Fruit fly (Drosophila melanogaster) whole organism, embryonic: ENCODE measurements around the gene CG7465.
A peak's percentile ranks its signal among the peaks of the same experiment; 100 is the strongest.

Source experiments
- Atf6 ChIP-seq: fragments of 200-800 bp; sonication (Bioruptor generic); IDR thresholded peaks from 2 replicates; pipeline ENCODE4 v1.3.6; 2022; ENCODE audit warnings: missing biosample characterization, missing genetic modification characterization
- B-H1 ChIP-seq: fragments of 200-800 bp; sonication (Bioruptor generic); IDR thresholded peaks from 3 replicates; pipeline ENCODE4 v1.3.6; 2022; ENCODE audit warnings: missing biosample characterization, missing genetic modification characterization
- CG1024 ChIP-seq: fragments of 200-800 bp; sonication (Bioruptor generic); IDR thresholded peaks from 2 replicates; pipeline ENCODE4 v1.3.6; 2022; ENCODE audit warnings: missing biosample characterization, missing genetic modification characterization
- CG10654 ChIP-seq: fragments of 200-800 bp; sonication (Bioruptor generic); optimal IDR thresholded peaks from 2 replicates; lab custom pipeline; 2016; ENCODE audit warnings: missing biosample characterization, missing genetic modification characterization
- CG11247 ChIP-seq: fragments of 200-800 bp; sonication (Bioruptor generic); IDR thresholded peaks from 2 replicates; pipeline ENCODE4 v1.3.6; 2022; ENCODE audit warnings: missing biosample characterization, missing genetic modification characterization
- CG11695 ChIP-seq: fragments of 200-800 bp; sonication (Bioruptor generic); IDR thresholded peaks from 3 replicates; pipeline ENCODE4 v1.3.6; 2022; ENCODE audit warnings: missing biosample characterization, missing genetic modification characterization
- CG12155 ChIP-seq: fragments of 200-800 bp; sonication (Bioruptor generic); optimal IDR thresholded peaks from 3 replicates; lab custom pipeline; 2016; ENCODE audit warnings: missing biosample characterization, missing genetic modification characterization
- CG12391 ChIP-seq: fragments of 200-800 bp; sonication (Bioruptor generic); optimal IDR thresholded peaks from 3 replicates; lab custom pipeline; 2018; ENCODE audit warnings: missing biosample characterization, mild to moderate bottlenecking, missing genetic modification characterization, moderate library complexity
- CG13287 ChIP-seq: fragments of 200-800 bp; sonication (Bioruptor generic); IDR thresholded peaks from 2 replicates; pipeline ENCODE4 v1.3.6; 2022; ENCODE audit warnings: missing biosample characterization, missing genetic modification characterization; ENCODE audit not compliant: partially characterized antibody
- CG13424 ChIP-seq: fragments of 200-800 bp; sonication (Bioruptor generic); optimal IDR thresholded peaks from 2 replicates; lab custom pipeline; 2019; ENCODE audit warnings: missing biosample characterization, mild to moderate bottlenecking, missing genetic modification characterization, moderate library complexity
- CG14014 ChIP-seq: fragments of 200-800 bp; sonication (Bioruptor generic); IDR thresholded peaks from 2 replicates; pipeline ENCODE4 v1.3.6; 2022; ENCODE audit warnings: missing biosample characterization, missing genetic modification characterization
- CG15269 ChIP-seq: fragments of 200-800 bp; sonication (Bioruptor generic); optimal IDR thresholded peaks from 2 replicates; lab custom pipeline; 2018; ENCODE audit warnings: missing biosample characterization, mild to moderate bottlenecking, missing genetic modification characterization, moderate library complexity
- CG17186 ChIP-seq: fragments of 200-800 bp; sonication (Bioruptor generic); optimal IDR thresholded peaks from 3 replicates; lab custom pipeline; 2017; ENCODE audit warnings: missing biosample characterization, missing genetic modification reagents, missing genetic modification characterization
- CG18619 ChIP-seq: fragments of 200-800 bp; sonication (Bioruptor generic); optimal IDR thresholded peaks from 3 replicates; lab custom pipeline; 2017; ENCODE audit warnings: missing biosample characterization, mild to moderate bottlenecking, missing genetic modification characterization
- CG30431 ChIP-seq: fragments of 200-800 bp; sonication (Bioruptor generic); optimal IDR thresholded peaks from 2 replicates; lab custom pipeline; 2017; ENCODE audit warnings: missing biosample characterization, missing genetic modification characterization
- CG3065 ChIP-seq: fragments of 200-800 bp; sonication (Bioruptor generic); optimal IDR thresholded peaks from 2 replicates; lab custom pipeline; 2016; ENCODE audit warnings: missing biosample characterization, missing genetic modification characterization
- CG31441 ChIP-seq: fragments of 200-800 bp; sonication (Bioruptor generic); IDR thresholded peaks from 2 replicates; pipeline ENCODE4 v1.3.6; 2022; ENCODE audit warnings: missing biosample characterization, missing genetic modification characterization
- CG3838 ChIP-seq: fragments of 200-800 bp; sonication (Bioruptor generic); optimal IDR thresholded peaks from 3 replicates; lab custom pipeline; 2016; ENCODE audit warnings: missing biosample characterization, missing genetic modification characterization
- CG7271 ChIP-seq: fragments of 200-800 bp; sonication (Bioruptor generic); optimal IDR thresholded peaks from 2 replicates; lab custom pipeline; 2018; ENCODE audit warnings: missing biosample characterization, mild to moderate bottlenecking, missing genetic modification characterization, moderate library complexity
- CG8089 ChIP-seq: fragments of 200-800 bp; sonication (Bioruptor generic); optimal IDR thresholded peaks from 3 replicates; lab custom pipeline; 2016; ENCODE audit warnings: missing biosample characterization, missing genetic modification characterization
- E2f2 ChIP-seq: fragments of 200-800 bp; sonication (Bioruptor generic); IDR thresholded peaks from 2 replicates; pipeline ENCODE4 v1.3.6; 2022; ENCODE audit warnings: missing biosample characterization, missing genetic modification characterization
- Ets65A ChIP-seq: fragments of 200-800 bp; sonication (Bioruptor generic); peaks from one replicate; lab custom pipeline; 2016; ENCODE audit warnings: missing biosample characterization, missing genetic modification characterization
- Fer3 ChIP-seq: fragments of 200-800 bp; sonication (Bioruptor generic); optimal IDR thresholded peaks from 2 replicates; lab custom pipeline; 2018; ENCODE audit warnings: missing biosample characterization, mild to moderate bottlenecking, missing genetic modification characterization, moderate library complexity
- Gsc ChIP-seq: fragments of 200-800 bp; sonication (Bioruptor generic); IDR thresholded peaks from 2 replicates; pipeline ENCODE4 v1.3.6; 2022; ENCODE audit warnings: missing biosample characterization, missing genetic modification characterization
- Jarid2 ChIP-seq: fragments of 200-800 bp; sonication (Bioruptor generic); optimal IDR thresholded peaks from 3 replicates; lab custom pipeline; 2017; ENCODE audit warnings: mild to moderate bottlenecking, missing biosample characterization, missing genetic modification reagents, missing genetic modification characterization
- Lim3 ChIP-seq: fragments of 200-800 bp; sonication (Bioruptor generic); IDR thresholded peaks from 2 replicates; pipeline ENCODE4 v1.3.6; 2022; ENCODE audit warnings: missing biosample characterization, missing genetic modification characterization
- Lpt ChIP-seq: fragments of >200 bp; optimal IDR thresholded peaks from 2 replicates; lab custom pipeline; 2018; ENCODE audit warnings: missing biosample characterization, missing genetic modification characterization
- Mrtf ChIP-seq: fragments of 200-800 bp; sonication (Bioruptor generic); IDR thresholded peaks from 3 replicates; pipeline ENCODE4 v1.3.6; 2022; ENCODE audit warnings: missing biosample characterization, missing genetic modification characterization
- Myb ChIP-seq: fragments of 200-800 bp; sonication (Bioruptor generic); optimal IDR thresholded peaks from 2 replicates; lab custom pipeline; 2016; ENCODE audit warnings: missing biosample characterization, missing genetic modification characterization
- Nf-YA ChIP-seq: fragments of 200-800 bp; sonication (Bioruptor generic); IDR thresholded peaks from 2 replicates; pipeline ENCODE4 v1.3.6; 2022; ENCODE audit warnings: missing biosample characterization, missing genetic modification characterization
- Rfx ChIP-seq: fragments of 200-800 bp; sonication (Bioruptor generic); IDR thresholded peaks from 2 replicates; pipeline ENCODE4 v1.3.6; 2022; ENCODE audit warnings: missing biosample characterization, missing genetic modification characterization
- Sin3A ChIP-seq: fragments of >200 bp; optimal IDR thresholded peaks from 2 replicates; lab custom pipeline; 2018
- Six4 ChIP-seq: fragments of 200-800 bp; sonication (Bioruptor generic); optimal IDR thresholded peaks from 2 replicates; lab custom pipeline; 2016; ENCODE audit warnings: missing biosample characterization, missing genetic modification characterization
- al ChIP-seq: fragments of 200-800 bp; sonication (Bioruptor generic); IDR thresholded peaks from 2 replicates; pipeline ENCODE4 v1.3.6; 2022; ENCODE audit warnings: missing biosample characterization, missing genetic modification characterization
- bbx ChIP-seq: fragments of 200-800 bp; sonication (Bioruptor generic); IDR thresholded peaks from 2 replicates; pipeline ENCODE4 v1.3.6; 2022; ENCODE audit warnings: missing biosample characterization, missing genetic modification characterization; ENCODE audit not compliant: partially characterized antibody
- ci ChIP-seq: fragments of 200-800 bp; sonication (Bioruptor generic); IDR thresholded peaks from 3 replicates; pipeline ENCODE4 v1.3.6; 2022; ENCODE audit warnings: missing biosample characterization, missing genetic modification characterization
- corto ChIP-seq: fragments of 200-800 bp; sonication (Bioruptor generic); optimal IDR thresholded peaks from 2 replicates; lab custom pipeline; 2016; ENCODE audit warnings: missing biosample characterization, mild to moderate bottlenecking, missing genetic modification characterization, moderate library complexity
- crol ChIP-seq: fragments of 200-800 bp; sonication (Bioruptor generic); IDR thresholded peaks from 2 replicates; pipeline ENCODE4 v1.3.6; 2022; ENCODE audit warnings: missing biosample characterization, missing genetic modification characterization
- cwo ChIP-seq: fragments of 200-800 bp; sonication (Bioruptor generic); optimal IDR thresholded peaks from 3 replicates; lab custom pipeline; 2017; ENCODE audit warnings: missing biosample characterization, missing genetic modification characterization, mild to moderate bottlenecking, moderate library complexity, missing genetic modification reagents
- dmrt11E ChIP-seq: fragments of 200-800 bp; sonication (Bioruptor generic); optimal IDR thresholded peaks from 3 replicates; lab custom pipeline; 2018; ENCODE audit warnings: missing biosample characterization, mild to moderate bottlenecking, missing genetic modification characterization, moderate library complexity
- dmrt99B ChIP-seq: fragments of 200-800 bp; sonication (Bioruptor generic); optimal IDR thresholded peaks from 2 replicates; lab custom pipeline; 2018; ENCODE audit warnings: missing biosample characterization, mild to moderate bottlenecking, missing genetic modification characterization, moderate library complexity
- exex ChIP-seq: fragments of 200-800 bp; sonication (Bioruptor generic); optimal IDR thresholded peaks from 4 replicates; lab custom pipeline; 2018; ENCODE audit warnings: missing biosample characterization, mild to moderate bottlenecking, missing genetic modification characterization, moderate library complexity
- gem ChIP-seq: fragments of 200-800 bp; sonication (Bioruptor generic); optimal IDR thresholded peaks from 2 replicates; lab custom pipeline; 2019; ENCODE audit warnings: missing biosample characterization, mild to moderate bottlenecking, missing genetic modification characterization, moderate library complexity
- hth ChIP-seq: fragments of >200 bp; optimal IDR thresholded peaks from 2 replicates; lab custom pipeline; 2017; ENCODE audit warnings: inconsistent platforms
- kah ChIP-seq: fragments of 200-800 bp; sonication (Bioruptor generic); optimal IDR thresholded peaks from 2 replicates; lab custom pipeline; 2018; ENCODE audit warnings: missing biosample characterization, mild to moderate bottlenecking, missing genetic modification characterization
- lab ChIP-seq: fragments of 200-800 bp; sonication (Bioruptor generic); optimal IDR thresholded peaks from 3 replicates; lab custom pipeline; 2017; ENCODE audit warnings: missing biosample characterization, missing genetic modification characterization, mild to moderate bottlenecking, moderate library complexity, missing genetic modification reagents
- lilli ChIP-seq: fragments of 200-800 bp; sonication (Bioruptor generic); optimal IDR thresholded peaks from 3 replicates; lab custom pipeline; 2016; ENCODE audit warnings: missing biosample characterization, missing genetic modification characterization
- psq ChIP-seq: fragments of 200-800 bp; sonication (Bioruptor generic); optimal IDR thresholded peaks from 2 replicates; lab custom pipeline; 2017; ENCODE audit warnings: missing biosample characterization, missing genetic modification characterization
- slbo ChIP-seq: fragments of 200-800 bp; sonication (Bioruptor generic); IDR thresholded peaks from 2 replicates; pipeline ENCODE4 v1.3.6; 2022; ENCODE audit warnings: missing biosample characterization, missing genetic modification characterization
- slou ChIP-seq: fragments of 200-800 bp; sonication (Bioruptor generic); optimal IDR thresholded peaks from 3 replicates; lab custom pipeline; 2016; ENCODE audit warnings: missing biosample characterization, missing genetic modification characterization
- ssp ChIP-seq: fragments of 200-800 bp; sonication (Bioruptor generic); IDR thresholded peaks from 2 replicates; pipeline ENCODE4 v1.3.6; 2022; ENCODE audit warnings: missing biosample characterization, missing genetic modification characterization
- twi ChIP-seq: fragments of 200-800 bp; optimal IDR thresholded peaks from 2 replicates; lab custom pipeline; 2019; ENCODE audit warnings: missing biosample characterization, mild to moderate bottlenecking, missing genetic modification characterization, moderate library complexity

Gene CG7465

dm6 chr3L:4474946-4475470 is 5.1 kb upstream of the CG7465 start (continued):
- TF ChIP-seq CG17186 (GFP tag; lab: Kevin White, UChicago) = peak; percentile 53
- TF ChIP-seq slbo (GFP tag; lab: Robert Waterston, UW) = no peak
- no peak for TF ChIP-seq corto (GFP tag; lab: Kevin White, UChicago)
- peak; percentile 65 for TF ChIP-seq CG1024 (GFP tag; lab: Robert Waterston, UW)
- TF ChIP-seq dmrt99B = peak; percentile 72
- TF ChIP-seq gem (tag; lab: Kevin White, UChicago) = no peak
- no peak for TF ChIP-seq Sin3A (lab: Kevin White, UChicago)
- peak; percentile 87 for TF ChIP-seq Fer3
- peak; percentile 58 for TF ChIP-seq lilli (GFP tag; lab: Kevin White, UChicago)
- TF ChIP-seq Myb (GFP tag; lab: Kevin White, UChicago) = no peak
- TF ChIP-seq CG30431 = peak; percentile 25
- peak; percentile 70 for TF ChIP-seq cwo
- no peak for TF ChIP-seq Lpt (GFP tag; lab: Kevin White, UChicago)
- TF ChIP-seq crol = no peak
- no peak for TF ChIP-seq Lim3
- peak; percentile 85 for TF ChIP-seq CG18619 (GFP tag; lab: Kevin White, UChicago)
- TF ChIP-seq CG3065 (GFP tag; lab: Kevin White, UChicago) = peak; percentile 39
- TF ChIP-seq hth = no peak
- peak; percentile 98 for TF ChIP-seq ci
- 0 out of 3 replicates have a peak, but pooled peaks have one; percentile 44 for TF ChIP-seq CG11695 (GFP tag; lab: Robert Waterston, UW)
- TF ChIP-seq CG12155 = peak; percentile 33
- peak; percentile 33; the same call in 1 of the 2 replicates for TF ChIP-seq Nf-YA (GFP tag; lab: Robert Waterston, UW)
- peak; percentile 34 for TF ChIP-seq slou
- no peak for TF ChIP-seq Gsc
- TF ChIP-seq Rfx (GFP tag; lab: Robert Waterston, UW) = peak; percentile 74
- peak; percentile 29; the same call in 1 of the 2 replicates for TF ChIP-seq CG13287
- peak; percentile 81 for TF ChIP-seq kah (GFP tag; lab: Kevin White, UChicago)
- peak; percentile 67 for TF ChIP-seq CG8089 (GFP tag; lab: Kevin White, UChicago)
- peak; percentile 57 for TF ChIP-seq exex (tag; lab: Kevin White, UChicago)
- no peak for TF ChIP-seq bbx (GFP tag; lab: Robert Waterston, UW)
- peak; percentile 68 for TF ChIP-seq Jarid2 (GFP tag; lab: Kevin White, UChicago)
- TF ChIP-seq psq (GFP tag; lab: Kevin White, UChicago) = peak; percentile 1
- peak; percentile 94 for TF ChIP-seq CG7271 (tag; lab: Kevin White, UChicago)
- peak; percentile 37 for TF ChIP-seq dmrt11E
- peak; percentile 62 for TF ChIP-seq CG11247 (GFP tag; lab: Robert Waterston, UW)
- TF ChIP-seq CG3838 = peak; percentile 56
- TF ChIP-seq Ets65A = no peak
- TF ChIP-seq CG10654 = peak; percentile 74
- peak; percentile 64 for TF ChIP-seq CG13424
- TF ChIP-seq CG12391 (tag; lab: Kevin White, UChicago) = peak; percentile 86
- no peak for TF ChIP-seq twi
- TF ChIP-seq Six4 (GFP tag; lab: Kevin White, UChicago) = peak; percentile 72
- TF ChIP-seq B-H1 = peak; percentile 39; the same call in 1 of the 3 replicates
- TF ChIP-seq Mrtf (GFP tag; lab: Robert Waterston, UW) = no peak
- peak; percentile 79 for TF ChIP-seq CG15269 (tag; lab: Kevin White, UChicago)
- TF ChIP-seq CG14014 (GFP tag; lab: Robert Waterston, UW) = peak; percentile 68; the same call in 1 of the 2 replicates
- peak; percentile 97 for TF ChIP-seq lab (GFP tag; lab: Kevin White, UChicago)
- peak; percentile 71 for TF ChIP-seq Atf6 (GFP tag; lab: Robert Waterston, UW)
- TF ChIP-seq E2f2 (GFP tag; lab: Robert Waterston, UW) = peak; percentile 51; the same call in 1 of the 2 replicates
- TF ChIP-seq al (GFP tag; lab: Robert Waterston, UW) = no peak
- TF ChIP-seq CG31441 (GFP tag; lab: Robert Waterston, UW) = peak; percentile 80
- TF ChIP-seq ssp (GFP tag; lab: Robert Waterston, UW) = no peak
